Worm (Caenorhabditis elegans) whole organism, midembryonic: ENCODE data around the gene Y75B8A.25.

Experiments
- klf-2 ChIP-seq: fragments of 200-800 bp; sonication (Bioruptor generic); conservative IDR thresholded peaks from 2 replicates; pipeline ENCODE4 v1.3.6; 2022; ENCODE audit warnings: missing genetic modification reagents, missing genetic modification characterization, missing compliant biosample characterization
- ztf-23 ChIP-seq: fragments of 200-800 bp; sonication (Bioruptor generic); IDR thresholded peaks from 2 replicates; pipeline ENCODE4 v1.3.6; 2022; ENCODE audit warnings: missing genetic modification reagents, missing genetic modification characterization, missing compliant biosample characterization

DNA sequence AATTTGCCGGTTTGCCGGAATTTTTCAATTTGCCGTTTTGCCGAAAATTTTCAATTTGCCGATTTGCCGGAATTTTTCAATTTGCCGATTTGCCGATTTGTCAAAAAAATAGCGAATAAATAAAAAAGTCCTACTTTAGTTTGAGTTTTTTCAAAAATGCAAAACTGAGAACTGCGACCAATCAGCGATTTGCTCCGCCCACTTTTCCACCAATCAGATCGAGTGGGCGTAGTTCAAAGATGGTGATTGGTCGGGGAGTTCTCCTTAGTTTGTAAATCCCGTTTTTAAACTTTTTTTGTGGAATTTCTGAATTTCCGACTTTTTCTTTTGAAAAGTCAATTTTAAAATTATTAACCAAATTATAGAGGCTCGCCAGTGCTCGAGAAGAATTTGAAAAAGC is 57.5 kb downstream of the Y75B8A.25 start:
- TF ChIP-seq klf-2 (GFP tag; lab: Robert Waterston, UW) = no peak
- no peak for TF ChIP-seq ztf-23 (GFP tag; lab: Robert Waterston, UW)
